Worm (Caenorhabditis elegans) whole organism, L2 larva: Measurements from ENCODE around the gene fil-2.

Experiments used
- C34F6.9 ChIP-seq: fragments of 150-350 bp; optimal IDR thresholded peaks from 2 replicates; lab custom pipeline; 2014; ENCODE audit warnings: missing biosample characterization, missing genetic modification characterization
- F13H6.1 ChIP-seq: sonication (generic microtip); optimal IDR thresholded peaks from 2 replicates; lab custom pipeline; 2016; ENCODE audit warnings: missing genetic modification characterization, missing compliant biosample characterization
- R02D3.7 ChIP-seq: fragments of 150-350 bp; optimal IDR thresholded peaks from 2 replicates; lab custom pipeline; 2014; ENCODE audit warnings: missing biosample characterization, missing genetic modification characterization
- ZK546.5 ChIP-seq: sonication (generic microtip); optimal IDR thresholded peaks from 2 replicates; lab custom pipeline; 2017; ENCODE audit warnings: missing biosample characterization, missing genetic modification characterization
- aly-2 ChIP-seq: fragments of 150-350 bp; optimal IDR thresholded peaks from 2 replicates; lab custom pipeline; 2014; ENCODE audit warnings: missing biosample characterization, missing genetic modification characterization
- ama-1 ChIP-seq: fragments of 150-350 bp; optimal IDR thresholded peaks from 2 replicates; lab custom pipeline; 2018; ENCODE audit warnings: inconsistent platforms
- blmp-1 ChIP-seq: sonication (generic microtip); optimal IDR thresholded peaks from 2 replicates; lab custom pipeline; 2017; ENCODE audit warnings: missing genetic modification characterization, mild to moderate bottlenecking, missing compliant biosample characterization, antibody characterized with exemption, moderate library complexity; ENCODE audit not compliant: insufficient read depth
- ceh-82 ChIP-seq: fragments of 150-350 bp; optimal IDR thresholded peaks from 2 replicates; lab custom pipeline; 2014; ENCODE audit warnings: missing biosample characterization, missing genetic modification characterization
- crh-2 ChIP-seq: sonication (generic microtip); optimal IDR thresholded peaks from 2 replicates; lab custom pipeline; 2017; ENCODE audit warnings: missing biosample characterization, missing genetic modification characterization
- egl-27 ChIP-seq: sonication (generic microtip); optimal IDR thresholded peaks from 3 replicates; lab custom pipeline; 2017; ENCODE audit warnings: missing biosample characterization, missing genetic modification reagents, missing genetic modification characterization
- elt-1 ChIP-seq: fragments of 150-350 bp; optimal IDR thresholded peaks from 2 replicates; lab custom pipeline; 2014; ENCODE audit warnings: missing biosample characterization, missing genetic modification characterization
- elt-3 ChIP-seq: sonication (generic microtip); optimal IDR thresholded peaks from 2 replicates; lab custom pipeline; 2017; ENCODE audit warnings: missing biosample characterization, missing genetic modification characterization
- fos-1 ChIP-seq: fragments of 150-350 bp; optimal IDR thresholded peaks from 2 replicates; lab custom pipeline; 2014; ENCODE audit warnings: missing biosample characterization, missing genetic modification characterization
- lin-13 ChIP-seq: fragments of 150-350 bp; optimal IDR thresholded peaks from 2 replicates; lab custom pipeline; 2014; ENCODE audit warnings: missing biosample characterization, missing genetic modification reagents, missing genetic modification characterization
- lin-39 ChIP-seq: fragments of 150-350 bp; optimal IDR thresholded peaks from 2 replicates; lab custom pipeline; 2014; ENCODE audit warnings: missing biosample characterization, missing genetic modification reagents, missing genetic modification characterization
- mbf-1 ChIP-seq: sonication (generic microtip); optimal IDR thresholded peaks from 2 replicates; lab custom pipeline; 2017; ENCODE audit warnings: missing biosample characterization, missing genetic modification characterization
- mdl-1 ChIP-seq, 2 experiments: fragments of 150-350 bp in 1 of 2; sonication (generic microtip) in 1 of 2; optimal IDR thresholded peaks; 2 replicates each; lab custom pipeline; 2017; ENCODE audit warnings: missing biosample characterization in 2 of 2, missing genetic modification characterization in 2 of 2
- nhr-10 ChIP-seq: sonication (generic microtip); optimal IDR thresholded peaks from 2 replicates; lab custom pipeline; 2017; ENCODE audit warnings: missing biosample characterization, missing genetic modification characterization
- nhr-11 ChIP-seq: fragments of 150-350 bp; optimal IDR thresholded peaks from 2 replicates; lab custom pipeline; 2014; ENCODE audit warnings: missing biosample characterization, missing genetic modification characterization
- nhr-12 ChIP-seq: fragments of 150-350 bp; optimal IDR thresholded peaks from 2 replicates; lab custom pipeline; 2014; ENCODE audit warnings: missing biosample characterization, missing genetic modification characterization
- nhr-129 ChIP-seq: fragments of 150-350 bp; optimal IDR thresholded peaks from 2 replicates; lab custom pipeline; 2014; ENCODE audit warnings: missing biosample characterization, missing genetic modification characterization
- nhr-21 ChIP-seq: fragments of 150-350 bp; optimal IDR thresholded peaks from 2 replicates; lab custom pipeline; 2014; ENCODE audit warnings: missing biosample characterization, missing genetic modification characterization
- nhr-237 ChIP-seq: fragments of 150-350 bp; optimal IDR thresholded peaks from 2 replicates; lab custom pipeline; 2014; ENCODE audit warnings: missing biosample characterization, missing genetic modification characterization
- nhr-25 ChIP-seq: fragments of 150-350 bp; sonication (generic microtip); optimal IDR thresholded peaks from 3 replicates; lab custom pipeline; 2014; ENCODE audit warnings: missing biosample characterization, missing genetic modification characterization
- nhr-6 ChIP-seq: fragments of 150-350 bp; optimal IDR thresholded peaks from 2 replicates; lab custom pipeline; 2014; ENCODE audit warnings: missing biosample characterization, missing genetic modification characterization
- nhr-77 ChIP-seq: fragments of 150-350 bp; optimal IDR thresholded peaks from 2 replicates; lab custom pipeline; 2014; ENCODE audit warnings: missing biosample characterization, missing genetic modification characterization
- peb-1 ChIP-seq: fragments of 150-350 bp; optimal IDR thresholded peaks from 2 replicates; lab custom pipeline; 2014; ENCODE audit warnings: missing biosample characterization, missing genetic modification characterization
- sem-4 ChIP-seq: fragments of 150-350 bp; optimal IDR thresholded peaks from 2 replicates; lab custom pipeline; 2014; ENCODE audit warnings: missing biosample characterization, missing genetic modification reagents, missing genetic modification characterization
- skn-1 ChIP-seq: sonication (generic microtip); optimal IDR thresholded peaks from 2 replicates; lab custom pipeline; 2017; ENCODE audit warnings: missing biosample characterization, missing genetic modification characterization
- sma-3 ChIP-seq: sonication (generic microtip); optimal IDR thresholded peaks from 2 replicates; lab custom pipeline; 2016; ENCODE audit warnings: missing genetic modification reagents, missing genetic modification characterization, missing compliant biosample characterization
- sma-9 ChIP-seq, 2 experiments: fragments of 150-350 bp in 1 of 2; sonication (generic microtip) in 1 of 2; optimal IDR thresholded peaks; 2 replicates each; lab custom pipeline; 2014 to 2016; ENCODE audit warnings: missing genetic modification characterization in 2 of 2, mild to moderate bottlenecking in 1 of 2, missing biosample characterization in 1 of 2, missing compliant biosample characterization in 1 of 2, missing genetic modification reagents in 1 of 2, moderate library complexity in 1 of 2
- snpc-4 ChIP-seq: fragments of 150-350 bp; optimal IDR thresholded peaks from 2 replicates; lab custom pipeline; 2014; ENCODE audit warnings: missing biosample characterization, missing genetic modification characterization
- unc-39 ChIP-seq: fragments of 150-350 bp; optimal IDR thresholded peaks from 2 replicates; lab custom pipeline; 2014; ENCODE audit warnings: missing biosample characterization, missing genetic modification characterization
- unc-55 ChIP-seq: fragments of 150-350 bp; sonication (generic microtip); optimal IDR thresholded peaks from 3 replicates; lab custom pipeline; 2014; ENCODE audit warnings: missing biosample characterization, missing genetic modification reagents, missing genetic modification characterization
- unc-62 ChIP-seq: fragments of 150-350 bp; optimal IDR thresholded peaks from 2 replicates; lab custom pipeline; 2014; ENCODE audit warnings: missing biosample characterization, missing genetic modification reagents, missing genetic modification characterization
- zag-1 ChIP-seq: fragments of 150-350 bp; optimal IDR thresholded peaks from 2 replicates; lab custom pipeline; 2014; ENCODE audit warnings: missing biosample characterization, missing genetic modification characterization
- ztf-1 ChIP-seq: fragments of 200-800 bp; sonication (Bioruptor generic); conservative IDR thresholded peaks from 2 replicates; pipeline ENCODE4 v1.3.6; 2022; ENCODE audit warnings: missing genetic modification characterization, missing compliant biosample characterization
- ztf-11 ChIP-seq: sonication (generic microtip); optimal IDR thresholded peaks from 2 replicates; lab custom pipeline; 2017; ENCODE audit warnings: missing biosample characterization, missing genetic modification characterization
- ztf-4 ChIP-seq: fragments of 150-350 bp; optimal IDR thresholded peaks from 2 replicates; lab custom pipeline; 2014; ENCODE audit warnings: missing biosample characterization, missing genetic modification characterization

Gene fil-2

ce11 chrV:6319358-6319757, 40.5 kb downstream of the fil-2 start:
- no peak for TF ChIP-seq nhr-6 (tag; lab: Kevin White, UChicago)
- TF ChIP-seq nhr-21 (tag; lab: Kevin White, UChicago): peak; percentile 47
- no peak for TF ChIP-seq unc-55 (GFP tag; lab: Kevin White, UChicago)
- no peak for TF ChIP-seq snpc-4 (tag; lab: Kevin White, UChicago)
- no peak for TF ChIP-seq lin-39 (tag; lab: Kevin White, UChicago)
- TF ChIP-seq blmp-1 (tag; lab: Kevin White, UChicago): peak; percentile 34
- TF ChIP-seq ceh-82 (tag; lab: Kevin White, UChicago): no peak
- no peak for TF ChIP-seq ztf-4
- TF ChIP-seq nhr-25 (tag; lab: Kevin White, UChicago): peak; percentile 5
- no peak for TF ChIP-seq unc-62 (GFP tag; lab: Kevin White, UChicago)
- TF ChIP-seq skn-1 (tag; lab: Kevin White, UChicago): no peak
- TF ChIP-seq sma-9 (GFP tag; optimal IDR thresholded peaks at IDR 0.05; lab: Kevin White, UChicago): peak; percentile 79
- TF ChIP-seq sma-9 (tag; optimal IDR thresholded peaks at IDR 0.05; lab: Kevin White, UChicago): no peak
- TF ChIP-seq elt-1: no peak
- TF ChIP-seq F13H6.1: no peak
- TF ChIP-seq crh-2: peak; percentile 10
- no peak for TF ChIP-seq C34F6.9 (tag; lab: Kevin White, UChicago)
- no peak for TF ChIP-seq sem-4
- peak; percentile 68 for TF ChIP-seq sma-3 (GFP tag; lab: Kevin White, UChicago)

- TF ChIP-seq nhr-11 (tag; lab: Kevin White, UChicago): no peak
- TF ChIP-seq nhr-21 (tag; lab: Kevin White, UChicago): no peak
- TF ChIP-seq peb-1 (tag; lab: Kevin White, UChicago): no peak
- TF ChIP-seq mbf-1 (tag; lab: Kevin White, UChicago): no peak
- TF ChIP-seq nhr-237 (tag; lab: Kevin White, UChicago): no peak
- no peak for TF ChIP-seq mdl-1 (tag; optimal IDR thresholded peaks at IDR 0.05; lab: Kevin White, UChicago)
- no peak for TF ChIP-seq elt-3 (tag; lab: Kevin White, UChicago)
- TF ChIP-seq unc-55 (GFP tag; lab: Kevin White, UChicago): no peak
- TF ChIP-seq sem-4: no peak
- no peak for TF ChIP-seq ztf-11
- TF ChIP-seq nhr-129 (tag; lab: Kevin White, UChicago): no peak
- no peak for TF ChIP-seq sma-3 (GFP tag; lab: Kevin White, UChicago)
- no peak for TF ChIP-seq elt-1
- no peak for TF ChIP-seq skn-1 (tag; lab: Kevin White, UChicago)
Measured at ce11 chrV:6321280-6321679, 42.4 kb downstream of the fil-2 start.

- TF ChIP-seq skn-1 (tag; lab: Kevin White, UChicago): no peak
- no peak for TF ChIP-seq crh-2
- no peak for TF ChIP-seq nhr-77 (tag; lab: Kevin White, UChicago)
- peak; percentile 27 for TF ChIP-seq blmp-1 (tag; lab: Kevin White, UChicago)
- TF ChIP-seq nhr-25 (tag; lab: Kevin White, UChicago): peak; percentile 32
- no peak for TF ChIP-seq snpc-4 (tag; lab: Kevin White, UChicago)
- no peak for TF ChIP-seq ama-1
- peak; percentile 5 for TF ChIP-seq sma-9 (GFP tag; optimal IDR thresholded peaks at IDR 0.05; lab: Kevin White, UChicago)
- no peak for TF ChIP-seq sma-9 (tag; optimal IDR thresholded peaks at IDR 0.05; lab: Kevin White, UChicago)
- TF ChIP-seq unc-55 (GFP tag; lab: Kevin White, UChicago): no peak
Measured at ce11 chrV:6321733-6322198, 42.9 kb downstream of the fil-2 start, which contains the start of gene T28C12.15. Gene T28C12.15, minus strand, starts transcription at chrV:6321783.

ce11 chrV:6322749-6323367, 44.0 kb downstream of the fil-2 start:
- no peak for TF ChIP-seq sem-4
- TF ChIP-seq nhr-25 (tag; lab: Kevin White, UChicago): peak; percentile 75
- TF ChIP-seq ZK546.5 (tag; lab: Kevin White, UChicago): no peak
- no peak for TF ChIP-seq zag-1 (tag; lab: Kevin White, UChicago)
- no peak for TF ChIP-seq R02D3.7 (tag; lab: Kevin White, UChicago)
- no peak for TF ChIP-seq nhr-12 (tag; lab: Kevin White, UChicago)
- TF ChIP-seq fos-1 (tag; lab: Kevin White, UChicago): peak; percentile 14
- TF ChIP-seq aly-2: no peak
- TF ChIP-seq nhr-21 (tag; lab: Kevin White, UChicago): peak; percentile 60
- TF ChIP-seq blmp-1 (tag; lab: Kevin White, UChicago): peak; percentile 3
- no peak for TF ChIP-seq nhr-11 (tag; lab: Kevin White, UChicago)
- no peak for TF ChIP-seq skn-1 (tag; lab: Kevin White, UChicago)
- TF ChIP-seq ztf-1 (GFP tag; lab: Robert Waterston, UW): no peak
- TF ChIP-seq nhr-6 (tag; lab: Kevin White, UChicago): no peak
- TF ChIP-seq sma-3 (GFP tag; lab: Kevin White, UChicago): peak; percentile 80
- TF ChIP-seq unc-39 (tag; lab: Kevin White, UChicago): no peak
- TF ChIP-seq egl-27: no peak
- TF ChIP-seq elt-1: no peak
- no peak for TF ChIP-seq ceh-82 (tag; lab: Kevin White, UChicago)
- peak; percentile 69 for TF ChIP-seq sma-9 (GFP tag; optimal IDR thresholded peaks at IDR 0.05; lab: Kevin White, UChicago)
- TF ChIP-seq sma-9 (tag; optimal IDR thresholded peaks at IDR 0.05; lab: Kevin White, UChicago): no peak
- peak; percentile 52 for TF ChIP-seq nhr-129 (tag; lab: Kevin White, UChicago)
- peak; percentile 15 for TF ChIP-seq ztf-4
- TF ChIP-seq nhr-10: no peak
- TF ChIP-seq C34F6.9 (tag; lab: Kevin White, UChicago): no peak
- TF ChIP-seq crh-2: peak; percentile 3
- TF ChIP-seq ama-1: no peak
- no peak for TF ChIP-seq nhr-77 (tag; lab: Kevin White, UChicago)
- no peak for TF ChIP-seq lin-13
- no peak for TF ChIP-seq F13H6.1
- no peak for TF ChIP-seq ztf-11
